Fruit fly (Drosophila melanogaster) whole organism, embryonic: Measurements from ENCODE around the gene CG17028.
A peak's percentile ranks its signal among the peaks of the same experiment; 100 is the strongest.

Source experiments
- Asciz ChIP-seq: fragments of 200-800 bp; sonication (Bioruptor generic); optimal IDR thresholded peaks from 2 replicates; lab custom pipeline; 2017; ENCODE audit warnings: missing biosample characterization, mild to moderate bottlenecking, missing genetic modification characterization, missing genetic modification reagents
- CG10209 ChIP-seq: fragments of 200-800 bp; sonication (Bioruptor generic); optimal IDR thresholded peaks from 3 replicates; lab custom pipeline; 2017; ENCODE audit warnings: missing biosample characterization, mild to moderate bottlenecking, missing genetic modification characterization, missing genetic modification reagents
- CG12219 ChIP-seq: fragments of 200-800 bp; sonication (Bioruptor generic); optimal IDR thresholded peaks from 3 replicates; lab custom pipeline; 2018; ENCODE audit warnings: missing biosample characterization, mild to moderate bottlenecking, missing genetic modification characterization
- CG12236 ChIP-seq: fragments of 200-800 bp; sonication (Bioruptor generic); optimal IDR thresholded peaks from 2 replicates; lab custom pipeline; 2016; ENCODE audit warnings: missing biosample characterization, missing genetic modification characterization
- CG15269 ChIP-seq: fragments of 200-800 bp; sonication (Bioruptor generic); optimal IDR thresholded peaks from 2 replicates; lab custom pipeline; 2018; ENCODE audit warnings: missing biosample characterization, mild to moderate bottlenecking, missing genetic modification characterization, moderate library complexity
- CG1529 ChIP-seq: fragments of 200-800 bp; sonication (Bioruptor generic); optimal IDR thresholded peaks from 3 replicates; lab custom pipeline; 2018; ENCODE audit warnings: missing biosample characterization, missing genetic modification characterization
- CG1602 ChIP-seq: fragments of 200-800 bp; sonication (Bioruptor generic); optimal IDR thresholded peaks from 3 replicates; lab custom pipeline; 2016; ENCODE audit warnings: missing biosample characterization, missing genetic modification characterization
- CG17568 ChIP-seq: fragments of 200-800 bp; sonication (Bioruptor generic); optimal IDR thresholded peaks from 2 replicates; lab custom pipeline; 2018; ENCODE audit warnings: missing biosample characterization, mild to moderate bottlenecking, missing genetic modification characterization, moderate library complexity
- CG1792 ChIP-seq: fragments of 200-800 bp; sonication (Bioruptor generic); optimal IDR thresholded peaks from 2 replicates; lab custom pipeline; 2016; ENCODE audit warnings: missing biosample characterization, missing genetic modification characterization
- CG2875 ChIP-seq: fragments of 200-800 bp; sonication (Bioruptor generic); optimal IDR thresholded peaks from 2 replicates; lab custom pipeline; 2017; ENCODE audit warnings: missing biosample characterization, mild to moderate bottlenecking, missing genetic modification characterization, missing genetic modification reagents
- CG30403 ChIP-seq: fragments of 200-800 bp; sonication (Bioruptor generic); optimal IDR thresholded peaks from 3 replicates; lab custom pipeline; 2016; ENCODE audit warnings: missing biosample characterization, missing genetic modification characterization
- CG32532 ChIP-seq: fragments of 200-800 bp; sonication (Bioruptor generic); IDR thresholded peaks from 2 replicates; pipeline ENCODE4 v1.3.6; 2022; ENCODE audit warnings: missing biosample characterization, missing genetic modification characterization
- CG33213 ChIP-seq: fragments of 200-800 bp; sonication (Bioruptor generic); optimal IDR thresholded peaks from 3 replicates; lab custom pipeline; 2016; ENCODE audit warnings: missing biosample characterization, missing genetic modification characterization
- CG4424 ChIP-seq: fragments of 200-800 bp; sonication (Bioruptor generic); optimal IDR thresholded peaks from 3 replicates; lab custom pipeline; 2016; ENCODE audit warnings: missing biosample characterization, missing genetic modification characterization
- CG4730 ChIP-seq: fragments of 200-800 bp; sonication (Bioruptor generic); IDR thresholded peaks from 2 replicates; pipeline ENCODE4 v1.3.6; 2022; ENCODE audit warnings: missing biosample characterization, missing genetic modification characterization
- CG4854 ChIP-seq: fragments of 200-800 bp; sonication (Bioruptor generic); optimal IDR thresholded peaks from 2 replicates; lab custom pipeline; 2016; ENCODE audit warnings: missing biosample characterization, missing genetic modification characterization, inconsistent platforms
- CG5180 ChIP-seq: fragments of 200-800 bp; sonication (Bioruptor generic); optimal IDR thresholded peaks from 3 replicates; lab custom pipeline; 2017; ENCODE audit warnings: missing biosample characterization, missing genetic modification characterization, mild to moderate bottlenecking, moderate library complexity, missing genetic modification reagents
- CG7839 ChIP-seq: fragments of 200-800 bp; sonication (Bioruptor generic); optimal IDR thresholded peaks from 3 replicates; lab custom pipeline; 2018; ENCODE audit warnings: missing biosample characterization, mild to moderate bottlenecking, missing genetic modification characterization, moderate library complexity
- CG7963 ChIP-seq: fragments of 200-800 bp; sonication (Bioruptor generic); IDR thresholded peaks from 3 replicates; pipeline ENCODE4 v1.3.6; 2022; ENCODE audit warnings: missing biosample characterization, missing genetic modification characterization; ENCODE audit not compliant: partially characterized antibody
- CG9817 ChIP-seq: fragments of 200-800 bp; sonication (Bioruptor generic); optimal IDR thresholded peaks from 2 replicates; lab custom pipeline; 2018; ENCODE audit warnings: missing biosample characterization, mild to moderate bottlenecking, missing genetic modification characterization, moderate library complexity
- E2f2 ChIP-seq: fragments of 200-800 bp; sonication (Bioruptor generic); IDR thresholded peaks from 2 replicates; pipeline ENCODE4 v1.3.6; 2022; ENCODE audit warnings: missing biosample characterization, missing genetic modification characterization
- Ets97D ChIP-seq: fragments of 200-800 bp; sonication (Bioruptor generic); optimal IDR thresholded peaks from 3 replicates; lab custom pipeline; 2016; ENCODE audit warnings: missing biosample characterization, missing genetic modification characterization
- Fer3 ChIP-seq: fragments of 200-800 bp; sonication (Bioruptor generic); optimal IDR thresholded peaks from 2 replicates; lab custom pipeline; 2018; ENCODE audit warnings: missing biosample characterization, mild to moderate bottlenecking, missing genetic modification characterization, moderate library complexity
- H2.0 ChIP-seq: fragments of 200-800 bp; sonication (Bioruptor generic); IDR thresholded peaks from 2 replicates; pipeline ENCODE4 v1.3.6; 2022; ENCODE audit warnings: missing biosample characterization, missing genetic modification characterization
- HHEX ChIP-seq: fragments of 200-800 bp; sonication (Bioruptor generic); optimal IDR thresholded peaks from 3 replicates; lab custom pipeline; 2017; ENCODE audit warnings: missing biosample characterization, mild to moderate bottlenecking, missing genetic modification characterization, missing genetic modification reagents
- HLH54F ChIP-seq: fragments of 200-800 bp; sonication (Bioruptor generic); optimal IDR thresholded peaks from 3 replicates; lab custom pipeline; 2016; ENCODE audit warnings: missing biosample characterization, missing genetic modification characterization
- MESR4 ChIP-seq: fragments of 200-800 bp; sonication (Bioruptor generic); optimal IDR thresholded peaks from 2 replicates; lab custom pipeline; 2018; ENCODE audit warnings: missing biosample characterization, mild to moderate bottlenecking, missing genetic modification characterization, moderate library complexity
- Ptx1 ChIP-seq: fragments of 200-800 bp; sonication (Bioruptor generic); IDR thresholded peaks from 2 replicates; pipeline ENCODE4 v1.3.6; 2022; ENCODE audit warnings: missing biosample characterization, missing genetic modification characterization
- Sox100B ChIP-seq: fragments of 200-800 bp; sonication (Bioruptor generic); optimal IDR thresholded peaks from 3 replicates; lab custom pipeline; 2018; ENCODE audit warnings: missing biosample characterization, mild to moderate bottlenecking, missing genetic modification characterization
- caup ChIP-seq: fragments of 200-800 bp; sonication (Bioruptor generic); optimal IDR thresholded peaks from 3 replicates; lab custom pipeline; 2017; ENCODE audit warnings: missing biosample characterization, mild to moderate bottlenecking, missing genetic modification characterization, moderate library complexity; ENCODE audit not compliant: severe bottlenecking
- corto ChIP-seq: fragments of 200-800 bp; sonication (Bioruptor generic); optimal IDR thresholded peaks from 2 replicates; lab custom pipeline; 2016; ENCODE audit warnings: missing biosample characterization, mild to moderate bottlenecking, missing genetic modification characterization, moderate library complexity
- crp ChIP-seq, 2 experiments: fragments of 200-800 bp; sonication (Bioruptor generic); optimal IDR thresholded peaks; 2 replicates in 1 of 2; 3 replicates in 1 of 2; lab custom pipeline; 2017; ENCODE audit warnings: missing biosample characterization in 2 of 2, missing genetic modification characterization in 2 of 2, mild to moderate bottlenecking in 1 of 2, moderate library complexity in 1 of 2
- dmrt99B ChIP-seq: fragments of 200-800 bp; sonication (Bioruptor generic); optimal IDR thresholded peaks from 2 replicates; lab custom pipeline; 2018; ENCODE audit warnings: missing biosample characterization, mild to moderate bottlenecking, missing genetic modification characterization, moderate library complexity
- fd96Cb ChIP-seq: fragments of 200-800 bp; sonication (Bioruptor generic); optimal IDR thresholded peaks from 2 replicates; lab custom pipeline; 2018; ENCODE audit warnings: missing biosample characterization, mild to moderate bottlenecking, missing genetic modification characterization, moderate library complexity
- gcm ChIP-seq: fragments of 200-800 bp; sonication (Bioruptor generic); optimal IDR thresholded peaks from 2 replicates; lab custom pipeline; 2019; ENCODE audit warnings: missing biosample characterization, mild to moderate bottlenecking, missing genetic modification characterization, moderate library complexity
- gsb-n ChIP-seq: fragments of 200-800 bp; sonication (Bioruptor generic); optimal IDR thresholded peaks from 3 replicates; lab custom pipeline; 2018; ENCODE audit warnings: missing biosample characterization, mild to moderate bottlenecking, missing genetic modification characterization
- nerfin-1 ChIP-seq: fragments of 200-800 bp; sonication (Bioruptor generic); optimal IDR thresholded peaks from 3 replicates; lab custom pipeline; 2019; ENCODE audit warnings: missing biosample characterization, mild to moderate bottlenecking, missing genetic modification characterization, moderate library complexity
- odd ChIP-seq: fragments of 200-800 bp; sonication (Bioruptor generic); optimal IDR thresholded peaks from 2 replicates; lab custom pipeline; 2017; ENCODE audit warnings: missing biosample characterization, mild to moderate bottlenecking, missing genetic modification characterization
- prd ChIP-seq, 3 experiments: fragments of >200 bp in 2 of 3; fragments of 200-800 bp in 1 of 3; sonication (Bioruptor generic) in 1 of 3; optimal IDR thresholded peaks in 2 of 3; IDR thresholded peaks in 1 of 3; 2 replicates in 2 of 3; 3 replicates in 1 of 3; pipeline versions ENCODE4 v1.3.6 to Lab custom; 2017 to 2022; ENCODE audit warnings: missing biosample characterization in 1 of 3, missing genetic modification characterization in 1 of 3
- pum ChIP-seq: fragments of 200-800 bp; sonication (Bioruptor generic); optimal IDR thresholded peaks from 2 replicates; lab custom pipeline; 2016; ENCODE audit warnings: missing biosample characterization, missing genetic modification characterization
- ranshi ChIP-seq: fragments of 200-800 bp; sonication (Bioruptor generic); IDR thresholded peaks from 2 replicates; pipeline ENCODE4 v1.3.6; 2022; ENCODE audit warnings: missing biosample characterization, missing genetic modification characterization
- ro ChIP-seq: fragments of 200-800 bp; sonication (Bioruptor generic); IDR thresholded peaks from 2 replicates; pipeline ENCODE4 v1.3.6; 2022; ENCODE audit warnings: missing biosample characterization, missing genetic modification characterization
- scrt ChIP-seq: fragments of 200-800 bp; sonication (Bioruptor generic); optimal IDR thresholded peaks from 2 replicates; lab custom pipeline; 2018; ENCODE audit warnings: missing biosample characterization, mild to moderate bottlenecking, missing genetic modification characterization, moderate library complexity
- sens ChIP-seq: fragments of 200-800 bp; sonication (Bioruptor generic); peaks from one replicate; lab custom pipeline; 2016; ENCODE audit warnings: missing biosample characterization, missing genetic modification characterization
- sisA ChIP-seq: fragments of 200-800 bp; sonication (Bioruptor generic); IDR thresholded peaks from 2 replicates; pipeline ENCODE4 v1.3.6; 2022; ENCODE audit warnings: missing biosample characterization, missing genetic modification characterization
- sr ChIP-seq: fragments of 200-800 bp; sonication (Bioruptor generic); IDR thresholded peaks from 3 replicates; pipeline ENCODE4 v1.3.6; 2022; ENCODE audit warnings: missing biosample characterization, missing genetic modification characterization
- tx ChIP-seq: fragments of 200-800 bp; sonication (Bioruptor generic); optimal IDR thresholded peaks from 2 replicates; lab custom pipeline; 2016; ENCODE audit warnings: missing biosample characterization, missing genetic modification characterization
- wor ChIP-seq: fragments of 200-800 bp; sonication (Bioruptor generic); IDR thresholded peaks from 2 replicates; pipeline ENCODE4 v1.3.6; 2022; ENCODE audit warnings: missing biosample characterization, missing genetic modification characterization
- zfh2 ChIP-seq: fragments of 200-800 bp; sonication (Bioruptor generic); optimal IDR thresholded peaks from 2 replicates; lab custom pipeline; 2016; ENCODE audit warnings: missing biosample characterization, missing genetic modification characterization

CG17028 gene

dm6 chr3L:15940823-15941222 lies 37.5 kb upstream of the CG17028 start (continued):
- TF ChIP-seq MESR4 (GFP tag; lab: Kevin White, UChicago) = no peak
- peak; percentile 72 for TF ChIP-seq CG2875 (GFP tag; lab: Kevin White, UChicago)
- peak; percentile 36; the same call in 1 of the 2 replicates for TF ChIP-seq CG4730
- TF ChIP-seq CG17568 (GFP tag; lab: Kevin White, UChicago) = peak; percentile 14
- peak; percentile 65 for TF ChIP-seq CG1529 (GFP tag; lab: Kevin White, UChicago)
- TF ChIP-seq gcm (GFP tag; lab: Kevin White, UChicago) = peak; percentile 49
- no peak for TF ChIP-seq tx (GFP tag; lab: Kevin White, UChicago)
- peak; percentile 47; the same call in 1 of the 2 replicates for TF ChIP-seq ro (GFP tag; lab: Robert Waterston, UW)
- peak; percentile 40 for TF ChIP-seq gsb-n (tag; lab: Kevin White, UChicago)
- TF ChIP-seq CG12236 = peak; percentile 11
- peak; percentile 6 for TF ChIP-seq caup (GFP tag; lab: Kevin White, UChicago)
- TF ChIP-seq crp (GFP tag; optimal IDR thresholded peaks at IDR 0.05; lab: Kevin White, UChicago) = no peak
- peak; percentile 66 for TF ChIP-seq CG15269
- TF ChIP-seq CG1602 = peak; percentile 56
- no peak for TF ChIP-seq CG4854
- TF ChIP-seq CG12219 (GFP tag; lab: Kevin White, UChicago) = peak; percentile 39
- peak; percentile 34 for TF ChIP-seq Asciz (GFP tag; lab: Kevin White, UChicago)
- TF ChIP-seq odd (GFP tag; lab: Kevin White, UChicago) = peak; percentile 25
- TF ChIP-seq scrt = no peak
- peak; percentile 11 for TF ChIP-seq Fer3
- peak; percentile 9 for TF ChIP-seq HHEX (GFP tag; lab: Kevin White, UChicago)
- TF ChIP-seq pum = peak; percentile 17
- peak; percentile 43 for TF ChIP-seq CG9817 (tag; lab: Kevin White, UChicago)
- peak; percentile 47 for TF ChIP-seq corto (GFP tag; lab: Kevin White, UChicago)
- TF ChIP-seq CG7963 (GFP tag; lab: Robert Waterston, UW) = no peak
- peak; percentile 72 for TF ChIP-seq CG7839
- TF ChIP-seq dmrt99B = peak; percentile 64
- peak; percentile 73 for TF ChIP-seq fd96Cb (tag; lab: Kevin White, UChicago)
- 0 out of 2 replicates have a peak, but pooled peaks have one; percentile 36 for TF ChIP-seq H2.0 (GFP tag; lab: Robert Waterston, UW)
- TF ChIP-seq prd (optimal IDR thresholded peaks at IDR 0.05; lab: Kevin White, UChicago) = no peak
- peak; percentile 77; the same call in 2 of the 3 replicates for TF ChIP-seq prd (GFP tag; IDR thresholded peaks at IDR 0.05; lab: Robert Waterston, UW)
- peak; percentile 8 for TF ChIP-seq HLH54F (GFP tag; lab: Kevin White, UChicago)
- peak; percentile 87 for TF ChIP-seq CG5180 (GFP tag; lab: Kevin White, UChicago)
- TF ChIP-seq CG1792 (GFP tag; lab: Kevin White, UChicago) = peak; percentile 19
- peak; percentile 46 for TF ChIP-seq CG4424 (GFP tag; lab: Kevin White, UChicago)
- no peak for TF ChIP-seq zfh2 (GFP tag; lab: Kevin White, UChicago)
- TF ChIP-seq Ets97D (GFP tag; lab: Kevin White, UChicago) = peak; percentile 12
- no peak for TF ChIP-seq nerfin-1
- peak; percentile 24; the same call in 1 of the 2 replicates for TF ChIP-seq CG32532 (GFP tag; lab: Robert Waterston, UW)
- TF ChIP-seq E2f2 (GFP tag; lab: Robert Waterston, UW) = peak; percentile 40; the same call in 1 of the 2 replicates
- TF ChIP-seq wor (GFP tag; lab: Robert Waterston, UW) = peak; percentile 70
- TF ChIP-seq Sox100B (GFP tag; lab: Kevin White, UChicago) = peak; percentile 77
- no peak for TF ChIP-seq sr (GFP tag; lab: Robert Waterston, UW)
- peak; percentile 47 for TF ChIP-seq CG10209 (GFP tag; lab: Kevin White, UChicago)
- TF ChIP-seq sens (GFP tag; lab: Kevin White, UChicago) = peak; percentile 93
- TF ChIP-seq ranshi (GFP tag; lab: Robert Waterston, UW) = peak; percentile 68
- peak; percentile 82; the same call in 1 of the 2 replicates for TF ChIP-seq sisA (GFP tag; lab: Robert Waterston, UW)
- peak; percentile 64 for TF ChIP-seq CG30403 (GFP tag; lab: Kevin White, UChicago)
- peak; percentile 74 for TF ChIP-seq Ptx1 (GFP tag; lab: Robert Waterston, UW)
- peak; percentile 17 for TF ChIP-seq CG33213
